Fruit fly (Drosophila melanogaster) ovary, adult (tissue): ENCODE results near the gene CG34150.

Experiments
- CG17801 ChIP-seq: fragments of 200-800 bp; optimal IDR thresholded peaks from 2 replicates; lab custom pipeline; 2019; ENCODE audit warnings: missing biosample characterization, mild to moderate bottlenecking, missing genetic modification characterization, moderate library complexity; ENCODE audit not compliant: partially characterized antibody

Gene CG34150

DNA sequence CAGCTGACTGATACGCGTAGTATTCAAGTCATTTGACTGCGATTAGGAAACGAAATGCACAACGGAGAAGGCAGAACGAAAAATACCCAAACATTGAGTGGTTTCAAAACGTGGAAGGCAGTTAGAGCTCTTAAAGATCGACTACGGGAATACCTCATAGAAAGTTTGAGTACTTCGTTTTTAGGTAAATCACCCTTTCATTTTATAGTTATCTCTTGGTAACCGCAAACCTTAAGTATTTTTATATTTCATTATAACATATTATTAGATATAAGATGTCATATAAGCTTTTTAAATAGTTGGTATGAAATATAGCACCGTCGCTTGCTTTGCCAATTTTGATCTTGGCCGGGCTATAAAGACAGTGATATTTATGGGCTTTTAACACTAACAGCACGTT lies 31.1 kb downstream of the CG34150 start:
- no peak for TF ChIP-seq CG17801 (GFP tag; lab: Kevin White, UChicago)

- TF ChIP-seq CG17801 (GFP tag; lab: Kevin White, UChicago) = peak; percentile 71
These were observed 32.1 kb downstream of the CG34150 start for dm6 chr3R:24845952-24846848.

DNA sequence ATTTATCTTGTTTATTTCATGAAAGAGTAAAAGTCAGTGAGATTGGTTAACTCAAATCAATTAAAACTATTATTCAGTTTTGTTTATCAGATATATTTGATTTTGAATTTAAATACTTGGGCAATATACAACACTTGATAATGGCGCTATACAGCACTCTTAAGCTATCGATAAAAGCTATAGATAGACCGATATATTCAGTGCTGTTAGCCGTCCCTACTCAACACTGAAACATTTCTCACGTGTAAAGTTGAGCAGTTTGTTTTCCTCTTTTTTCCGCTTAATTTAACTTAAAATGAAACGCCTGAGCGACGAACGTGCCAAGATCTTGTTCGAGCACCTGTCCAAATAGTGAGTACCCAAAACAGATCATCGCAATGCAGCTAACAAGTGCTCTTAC lies 36.4 kb downstream of the CG34150 start, which contains the start of gene CG7006:
TSS of gene CG7006 (plus strand) at position 208 of the 400 bp plus-strand sequence.
- TF ChIP-seq CG17801 (GFP tag; lab: Kevin White, UChicago) = peak; percentile 74

dm6 chr3R:24851429-24851828 lies 37.4 kb downstream of the CG34150 start, which contains the start of gene Nct:
Gene Nct, plus strand, starts transcription at chr3R:24851601.
- peak; percentile 40 for TF ChIP-seq CG17801 (GFP tag; lab: Kevin White, UChicago)

DNA sequence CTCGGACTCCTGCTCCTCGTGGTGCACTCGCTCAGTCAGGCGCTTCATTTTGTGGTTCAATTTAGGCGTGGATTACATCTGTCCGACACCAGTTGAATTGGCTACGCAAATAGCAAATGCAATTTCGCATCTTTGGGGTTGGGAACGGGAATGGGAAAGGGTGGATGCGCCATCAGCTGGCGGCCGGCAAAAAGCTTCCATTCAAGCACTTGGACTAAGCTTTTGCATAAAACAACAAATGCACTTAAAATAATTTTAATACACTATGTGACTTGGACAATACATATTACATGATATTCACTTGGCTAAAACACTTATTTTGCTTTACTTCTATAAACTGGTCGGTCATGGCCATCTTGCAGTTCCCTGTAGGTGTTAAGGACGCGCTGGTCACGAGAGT lies 42.1 kb downstream of the CG34150 start, which contains the start of gene HDAC11:
TSS of gene HDAC11 (minus strand) at position 101 of the 400 bp plus-strand sequence.
- no peak for TF ChIP-seq CG17801 (GFP tag; lab: Kevin White, UChicago)

dm6 chr3R:24857459-24857858 lies 43.4 kb downstream of the CG34150 start, which contains the start of gene CAH4:
Gene CAH4, minus strand, starts transcription at chr3R:24857559.
- no peak for TF ChIP-seq CG17801 (GFP tag; lab: Kevin White, UChicago)

DNA sequence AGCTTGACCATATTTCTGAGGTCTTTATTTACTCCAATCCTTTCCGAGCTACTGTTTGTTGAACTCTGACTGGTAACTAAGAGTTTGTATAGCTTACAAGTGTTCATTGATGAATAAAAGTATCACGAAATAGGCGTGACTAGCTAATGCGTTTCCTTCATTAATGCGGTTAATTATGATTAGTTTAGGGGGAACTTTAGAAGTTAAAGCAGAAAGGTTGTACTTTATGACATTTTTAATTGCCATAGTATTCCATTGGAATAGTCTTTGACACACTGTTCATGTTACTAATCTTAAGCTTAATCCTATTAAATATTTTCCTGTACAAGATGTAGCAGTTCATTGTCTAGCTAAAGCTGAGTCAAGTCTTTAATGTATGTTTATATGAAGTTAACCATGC lies 45.6 kb downstream of the CG34150 start, which contains the start of gene ppk22:
TSS of gene ppk22 (minus strand) at position 101 of the 400 bp plus-strand sequence.
- TF ChIP-seq CG17801 (GFP tag; lab: Kevin White, UChicago) = no peak

DNA sequence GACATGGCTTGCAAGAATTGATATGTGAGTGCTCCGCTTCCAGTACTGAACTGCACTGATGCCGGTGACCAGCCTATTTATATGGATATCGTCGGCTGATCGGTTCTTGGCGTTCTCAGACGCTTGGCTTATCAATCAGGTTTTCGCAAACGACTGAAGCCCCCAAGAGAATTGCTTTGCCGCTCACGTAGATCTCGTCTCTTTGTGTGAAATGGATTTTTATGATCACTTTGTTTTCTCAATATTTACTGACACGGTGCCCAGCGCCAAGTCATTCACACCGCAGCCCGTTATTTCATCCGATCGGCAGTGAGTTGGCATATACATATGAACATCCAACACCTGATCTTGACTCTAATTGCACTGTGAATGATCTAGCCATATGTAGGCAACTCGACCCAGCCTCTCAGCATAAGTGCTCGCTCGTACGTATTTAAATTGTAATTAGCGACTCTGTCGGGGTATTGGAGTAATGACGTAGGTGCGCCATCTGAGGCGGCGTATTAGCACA lies 46.3 kb downstream of the CG34150 start, which contains the start of gene CG13639:
TSS of gene CG13639 (minus strand) at position 51 of the 511 bp plus-strand sequence.
- no peak for TF ChIP-seq CG17801 (GFP tag; lab: Kevin White, UChicago)

- no peak for TF ChIP-seq CG17801 (GFP tag; lab: Kevin White, UChicago)
These were observed 48.0 kb downstream of the CG34150 start, which contains the start of gene CG13640 for dm6 chr3R:24862065-24862464. Gene CG13640, minus strand, starts transcription at chr3R:24862165.

dm6 chr3R:24862574-24863089 lies 48.6 kb downstream of the CG34150 start, which contains the start of gene CG7016:
Gene CG7016, plus strand, starts transcription at chr3R:24862931.
- no peak for TF ChIP-seq CG17801 (GFP tag; lab: Kevin White, UChicago)

- no peak for TF ChIP-seq CG17801 (GFP tag; lab: Kevin White, UChicago)
These were observed 49.8 kb downstream of the CG34150 start for dm6 chr3R:24863894-24864293.
